Fruit fly (Drosophila melanogaster) whole organism, embryonic: Measurements from ENCODE around the gene por.

Experiments used
- Bteb2 ChIP-seq: fragments of 200-800 bp; sonication (Bioruptor generic); optimal IDR thresholded peaks from 2 replicates; lab custom pipeline; 2016; ENCODE audit warnings: missing biosample characterization, missing genetic modification characterization
- C15 ChIP-seq: fragments of 200-800 bp; sonication (Bioruptor generic); IDR thresholded peaks from 3 replicates; pipeline ENCODE4 v1.3.6; 2022; ENCODE audit warnings: missing biosample characterization, missing genetic modification characterization
- CG10366 ChIP-seq: fragments of 200-800 bp; sonication (Bioruptor generic); IDR thresholded peaks from 2 replicates; pipeline ENCODE4 v1.3.6; 2022; ENCODE audit warnings: missing biosample characterization, missing genetic modification characterization
- CG11456 ChIP-seq: fragments of 200-800 bp; sonication (Bioruptor generic); IDR thresholded peaks from 3 replicates; pipeline ENCODE4 v1.3.6; 2022; ENCODE audit warnings: missing biosample characterization, missing genetic modification characterization
- CG11504 ChIP-seq: fragments of 200-800 bp; sonication (Bioruptor generic); optimal IDR thresholded peaks from 3 replicates; lab custom pipeline; 2019; ENCODE audit warnings: missing biosample characterization, mild to moderate bottlenecking, missing genetic modification characterization, moderate library complexity
- CG12769 ChIP-seq: fragments of 200-800 bp; sonication (Bioruptor generic); optimal IDR thresholded peaks from 2 replicates; lab custom pipeline; 2019; ENCODE audit warnings: missing biosample characterization, mild to moderate bottlenecking, missing genetic modification characterization, moderate library complexity
- CG16813 ChIP-seq: fragments of 200-800 bp; sonication (Bioruptor generic); IDR thresholded peaks from 3 replicates; pipeline ENCODE4 v1.3.6; 2022; ENCODE audit warnings: missing biosample characterization, missing genetic modification characterization; ENCODE audit not compliant: partially characterized antibody
- CG16815 ChIP-seq: fragments of 200-800 bp; sonication (Bioruptor generic); optimal IDR thresholded peaks from 3 replicates; lab custom pipeline; 2017; ENCODE audit warnings: missing biosample characterization, mild to moderate bottlenecking, missing genetic modification characterization
- CG17385 ChIP-seq: fragments of 200-800 bp; sonication (Bioruptor generic); optimal IDR thresholded peaks from 3 replicates; lab custom pipeline; 2018; ENCODE audit warnings: missing biosample characterization, mild to moderate bottlenecking, missing genetic modification characterization
- CG1792 ChIP-seq: fragments of 200-800 bp; sonication (Bioruptor generic); optimal IDR thresholded peaks from 2 replicates; lab custom pipeline; 2016; ENCODE audit warnings: missing biosample characterization, missing genetic modification characterization
- CG18262 ChIP-seq: fragments of 200-800 bp; optimal IDR thresholded peaks from 3 replicates; lab custom pipeline; 2019; ENCODE audit warnings: missing biosample characterization, mild to moderate bottlenecking, missing genetic modification characterization, moderate library complexity
- CG33557 ChIP-seq: fragments of 200-800 bp; sonication (Bioruptor generic); optimal IDR thresholded peaks from 2 replicates; lab custom pipeline; 2019; ENCODE audit warnings: missing biosample characterization, mild to moderate bottlenecking, missing genetic modification characterization, moderate library complexity
- CG34224 ChIP-seq: fragments of 200-800 bp; sonication (Bioruptor generic); IDR thresholded peaks from 3 replicates; pipeline ENCODE4 v1.3.6; 2022; ENCODE audit warnings: missing biosample characterization, missing genetic modification characterization; ENCODE audit not compliant: partially characterized antibody
- CG34376 ChIP-seq: fragments of 200-800 bp; sonication (Bioruptor generic); optimal IDR thresholded peaks from 2 replicates; lab custom pipeline; 2018; ENCODE audit warnings: missing biosample characterization, mild to moderate bottlenecking, missing genetic modification characterization
- CG34422 ChIP-seq: fragments of 200-800 bp; sonication (Bioruptor generic); IDR thresholded peaks from 3 replicates; pipeline ENCODE4 v1.3.6; 2022; ENCODE audit warnings: missing biosample characterization, missing genetic modification characterization
- CG4282 ChIP-seq: fragments of 200-800 bp; sonication (Bioruptor generic); optimal IDR thresholded peaks from 2 replicates; lab custom pipeline; 2016; ENCODE audit warnings: missing biosample characterization, missing genetic modification characterization
- CG4360 ChIP-seq: fragments of 200-800 bp; sonication (Bioruptor generic); IDR thresholded peaks from 2 replicates; pipeline ENCODE4 v1.3.6; 2022; ENCODE audit warnings: missing biosample characterization, missing genetic modification characterization
- CG6175 ChIP-seq: fragments of 200-800 bp; sonication (Bioruptor generic); IDR thresholded peaks from 3 replicates; pipeline ENCODE4 v1.3.6; 2022; ENCODE audit warnings: missing biosample characterization, missing genetic modification characterization
- CG7556 ChIP-seq: fragments of 200-800 bp; sonication (Bioruptor generic); optimal IDR thresholded peaks from 2 replicates; lab custom pipeline; 2017; ENCODE audit warnings: missing biosample characterization, mild to moderate bottlenecking, missing genetic modification characterization
- CG8359 ChIP-seq: fragments of 200-800 bp; sonication (Bioruptor generic); optimal IDR thresholded peaks from 2 replicates; lab custom pipeline; 2017; ENCODE audit warnings: missing biosample characterization, mild to moderate bottlenecking, missing genetic modification characterization, borderline replicate concordance
- CG9215 ChIP-seq: fragments of 200-800 bp; sonication (Bioruptor generic); IDR thresholded peaks from 2 replicates; pipeline ENCODE4 v1.3.6; 2022; ENCODE audit warnings: missing biosample characterization, missing genetic modification characterization
- CG9727 ChIP-seq: fragments of 200-800 bp; sonication (Bioruptor generic); optimal IDR thresholded peaks from 3 replicates; lab custom pipeline; 2017; ENCODE audit warnings: missing biosample characterization, mild to moderate bottlenecking, missing genetic modification characterization
- CkIIα-i1 ChIP-seq: fragments of 200-800 bp; sonication (Bioruptor generic); IDR thresholded peaks from 2 replicates; pipeline ENCODE4 v1.3.6; 2022; ENCODE audit warnings: missing biosample characterization, missing genetic modification characterization
- Dbx ChIP-seq: fragments of 200-800 bp; sonication (Bioruptor generic); IDR thresholded peaks from 3 replicates; pipeline ENCODE4 v1.3.6; 2022; ENCODE audit warnings: missing biosample characterization, missing genetic modification characterization
- Eip74EF ChIP-seq, 2 experiments: fragments of 200-800 bp in 1 of 2; fragments of >200 bp in 1 of 2; sonication (Bioruptor generic) in 1 of 2; optimal IDR thresholded peaks; 2 replicates each; lab custom pipeline; 2017 to 2019; ENCODE audit warnings: missing biosample characterization in 2 of 2, missing genetic modification characterization in 2 of 2, mild to moderate bottlenecking in 1 of 2, moderate library complexity in 1 of 2
- HHEX ChIP-seq: fragments of 200-800 bp; sonication (Bioruptor generic); optimal IDR thresholded peaks from 3 replicates; lab custom pipeline; 2017; ENCODE audit warnings: missing biosample characterization, mild to moderate bottlenecking, missing genetic modification characterization, missing genetic modification reagents
- HLH4C ChIP-seq: fragments of 200-800 bp; sonication (Bioruptor generic); IDR thresholded peaks from 3 replicates; pipeline ENCODE4 v1.3.6; 2022; ENCODE audit warnings: missing biosample characterization, missing genetic modification characterization; ENCODE audit not compliant: partially characterized antibody
- Hr51 ChIP-seq, 2 experiments: fragments of 200-800 bp; sonication (Bioruptor generic); optimal IDR thresholded peaks; 2 replicates in 1 of 2; 3 replicates in 1 of 2; lab custom pipeline; 2016 to 2018; ENCODE audit warnings: missing biosample characterization in 2 of 2, missing genetic modification characterization in 2 of 2, mild to moderate bottlenecking in 1 of 2, moderate library complexity in 1 of 2
- Ravus ChIP-seq: fragments of 200-800 bp; sonication (Bioruptor generic); IDR thresholded peaks from 2 replicates; pipeline ENCODE4 v1.3.6; 2022; ENCODE audit warnings: missing biosample characterization, missing genetic modification characterization
- Xrp1 ChIP-seq: fragments of 200-800 bp; sonication (Bioruptor generic); IDR thresholded peaks from 2 replicates; pipeline ENCODE4 v1.3.6; 2022; ENCODE audit warnings: missing biosample characterization, missing genetic modification characterization
- bbx ChIP-seq: fragments of 200-800 bp; sonication (Bioruptor generic); IDR thresholded peaks from 2 replicates; pipeline ENCODE4 v1.3.6; 2022; ENCODE audit warnings: missing biosample characterization, missing genetic modification characterization; ENCODE audit not compliant: partially characterized antibody
- bigmax ChIP-seq: fragments of 200-800 bp; sonication (Bioruptor generic); optimal IDR thresholded peaks from 2 replicates; lab custom pipeline; 2018; ENCODE audit warnings: missing biosample characterization, mild to moderate bottlenecking, missing genetic modification characterization
- chinmo ChIP-seq: fragments of 200-800 bp; sonication (Bioruptor generic); IDR thresholded peaks from 4 replicates; pipeline ENCODE4 v1.3.6; 2022; ENCODE audit warnings: missing biosample characterization, missing genetic modification characterization; ENCODE audit not compliant: partially characterized antibody
- croc ChIP-seq: fragments of 200-800 bp; sonication (Bioruptor generic); conservative IDR thresholded peaks from 3 replicates; pipeline ENCODE4 v1.3.6; 2022; ENCODE audit warnings: missing biosample characterization, missing genetic modification characterization
- crp ChIP-seq, 2 experiments: fragments of 200-800 bp; sonication (Bioruptor generic); optimal IDR thresholded peaks; 2 replicates in 1 of 2; 3 replicates in 1 of 2; lab custom pipeline; 2017; ENCODE audit warnings: missing biosample characterization in 2 of 2, missing genetic modification characterization in 2 of 2, mild to moderate bottlenecking in 1 of 2, moderate library complexity in 1 of 2
- emc ChIP-seq: fragments of 200-800 bp; sonication (Bioruptor generic); optimal IDR thresholded peaks from 2 replicates; lab custom pipeline; 2016; ENCODE audit warnings: missing biosample characterization, missing genetic modification characterization
- ewg ChIP-seq: fragments of 200-800 bp; sonication (Bioruptor generic); optimal IDR thresholded peaks from 3 replicates; lab custom pipeline; 2017; ENCODE audit warnings: mild to moderate bottlenecking, missing biosample characterization, missing genetic modification reagents, missing genetic modification characterization
- grn ChIP-seq: fragments of 200-800 bp; sonication (Bioruptor generic); optimal IDR thresholded peaks from 3 replicates; lab custom pipeline; 2017; ENCODE audit warnings: missing biosample characterization, missing genetic modification characterization
- hkb ChIP-seq, 2 experiments: fragments of 200-800 bp in 1 of 2; fragments of >200 bp in 1 of 2; sonication (Bioruptor generic) in 1 of 2; IDR thresholded peaks in 1 of 2; optimal IDR thresholded peaks in 1 of 2; 2 replicates each; pipeline versions ENCODE4 v1.3.6 to Lab custom; 2017 to 2022; ENCODE audit warnings: missing biosample characterization in 1 of 2, missing genetic modification characterization in 1 of 2
- kay ChIP-seq: fragments of 200-800 bp; sonication (Bioruptor generic); optimal IDR thresholded peaks from 2 replicates; lab custom pipeline; 2016; ENCODE audit warnings: missing biosample characterization, missing genetic modification characterization
- mirr ChIP-seq: fragments of 200-800 bp; sonication (Bioruptor generic); optimal IDR thresholded peaks from 3 replicates; lab custom pipeline; 2018; ENCODE audit warnings: missing biosample characterization, mild to moderate bottlenecking, missing genetic modification characterization
- schlank ChIP-seq: fragments of 200-800 bp; sonication (Bioruptor generic); optimal IDR thresholded peaks from 2 replicates; lab custom pipeline; 2018; ENCODE audit warnings: missing biosample characterization, mild to moderate bottlenecking, missing genetic modification characterization
- slbo ChIP-seq: fragments of 200-800 bp; sonication (Bioruptor generic); IDR thresholded peaks from 2 replicates; pipeline ENCODE4 v1.3.6; 2022; ENCODE audit warnings: missing biosample characterization, missing genetic modification characterization
- sqz ChIP-seq: fragments of 200-800 bp; sonication (Bioruptor generic); optimal IDR thresholded peaks from 3 replicates; lab custom pipeline; 2018; ENCODE audit warnings: missing biosample characterization, mild to moderate bottlenecking, missing genetic modification characterization
- tin ChIP-seq: fragments of 200-800 bp; sonication (Bioruptor generic); optimal IDR thresholded peaks from 3 replicates; lab custom pipeline; 2016; ENCODE audit warnings: missing biosample characterization, missing genetic modification characterization
- toy ChIP-seq: fragments of 200-800 bp; sonication (Bioruptor generic); IDR thresholded peaks from 2 replicates; pipeline ENCODE4 v1.3.6; 2022; ENCODE audit warnings: missing biosample characterization, missing genetic modification characterization
- wdn ChIP-seq: fragments of 200-800 bp; sonication (Bioruptor generic); IDR thresholded peaks from 2 replicates; pipeline ENCODE4 v1.3.6; 2022; ENCODE audit warnings: missing biosample characterization, missing genetic modification characterization

Gene por

dm6 chrX:18367806-18368643 lies 11.6 kb downstream of the por start (continued):
- TF ChIP-seq mirr (GFP tag; lab: Kevin White, UChicago) (peak; percentile 80), Dbx (peak; percentile 91), CG6175 (peak; percentile 69; the same call in 2 of the 3 replicates), CG17385 (GFP tag; lab: Kevin White, UChicago) (peak; percentile 62), CkIIα-i1 (GFP tag; lab: Robert Waterston, UW) (no peak), chinmo (GFP tag; lab: Robert Waterston, UW) (no peak), sqz (GFP tag; lab: Kevin White, UChicago) (no peak), CG34376 (peak; percentile 72), CG4282 (peak; percentile 54), CG11456 (peak; percentile 87), tin (GFP tag; lab: Kevin White, UChicago) (peak; percentile 23), Eip74EF (GFP tag; optimal IDR thresholded peaks at IDR 0.05; lab: Kevin White, UChicago) (peak in 1 of 2 experiments; percentile 23), C15 (GFP tag; lab: Robert Waterston, UW) (peak; percentile 77), ewg (GFP tag; lab: Kevin White, UChicago) (peak; percentile 57), CG8359 (peak; percentile 17), CG9215 (peak; percentile 70), CG16815 (peak; percentile 34), CG12769 (peak; percentile 96), HLH4C (GFP tag; lab: Robert Waterston, UW) (no peak), CG16813 (GFP tag; lab: Robert Waterston, UW) (no peak), schlank (tag; lab: Kevin White, UChicago) (peak; percentile 73), toy (GFP tag; lab: Robert Waterston, UW) (peak; percentile 62; the same call in 1 of the 2 replicates), CG11504 (tag; lab: Kevin White, UChicago) (peak; percentile 60), Xrp1 (peak; percentile 74), CG18262 (tag; lab: Kevin White, UChicago) (peak; percentile 55), CG33557 (GFP tag; lab: Kevin White, UChicago) (no peak), CG1792 (GFP tag; lab: Kevin White, UChicago) (peak; percentile 61), CG9727 (GFP tag; lab: Kevin White, UChicago) (peak; percentile 38), bigmax (no peak), wdn (GFP tag; lab: Robert Waterston, UW) (peak; percentile 80), grn (GFP tag; lab: Kevin White, UChicago) (peak; percentile 61), bbx (GFP tag; lab: Robert Waterston, UW) (no peak), slbo (GFP tag; lab: Robert Waterston, UW) (peak; percentile 88), CG10366 (peak; percentile 81), Hr51 (GFP tag; optimal IDR thresholded peaks at IDR 0.05; lab: Kevin White, UChicago) (peak; percentile 45 to 61), CG34224 (no peak), CG4360 (GFP tag; lab: Robert Waterston, UW) (no peak), croc (GFP tag; lab: Robert Waterston, UW) (peak; percentile 12; the same call in 1 of the 3 replicates), HHEX (GFP tag; lab: Kevin White, UChicago) (peak; percentile 72), Ravus (peak; percentile 55), crp (GFP tag; optimal IDR thresholded peaks at IDR 0.05; lab: Kevin White, UChicago) (peak in 1 of 2 experiments; percentile 6), Bteb2 (GFP tag; lab: Kevin White, UChicago) (peak; percentile 46), CG7556 (GFP tag; lab: Kevin White, UChicago) (peak; percentile 71), CG34422 (GFP tag; lab: Robert Waterston, UW) (peak; percentile 68; the same call in 1 of the 3 replicates), kay (GFP tag; lab: Kevin White, UChicago) (peak; percentile 21), emc (peak; percentile 24), hkb (optimal IDR thresholded peaks at IDR 0.05; lab: Kevin White, UChicago) (no peak), hkb (GFP tag; IDR thresholded peaks at IDR 0.05; lab: Robert Waterston, UW) (peak; percentile 62)
